Worm (Caenorhabditis elegans): ENCODE measurements around the gene R12C12.10.

The R12C12.10 gene

ce11 chrII:6050120-6050519, 7.1 kb upstream of the R12C12.10 start, which contains the start of gene gldc-1:
Gene gldc-1 (plus strand): TSS chrII:6050420.
- TF ChIP-seq efl-1 (optimal IDR thresholded peaks at IDR 0.05) (no peak), efl-1 (GFP tag; optimal IDR thresholded peaks at IDR 0.05 in 1 of 2) (peak in 1 of 2 experiments; percentile 37), elt-3 (tag; optimal IDR thresholded peaks at IDR 0.05) (peak in 1 of 6 experiments; percentile 24), ceh-8 (GFP tag; optimal IDR thresholded peaks at IDR 0.05) (no peak)

- no peak for TF ChIP-seq lir-3 (tag; optimal IDR thresholded peaks at IDR 0.05; ENCODE audit: poor library complexity)
- no peak for TF ChIP-seq vab-15 (tag; optimal IDR thresholded peaks at IDR 0.05)
- peak; percentile 49 for TF ChIP-seq elt-2 (tag; optimal IDR thresholded peaks at IDR 0.05)
- no peak for TF ChIP-seq xbp-1 (tag; optimal IDR thresholded peaks at IDR 0.05)
- TF ChIP-seq lin-14 (GFP tag; optimal IDR thresholded peaks at IDR 0.05), result peak; percentile 21
- TF ChIP-seq nhr-90 (tag; optimal IDR thresholded peaks at IDR 0.05; ENCODE audit: poor library complexity), result no peak
- no peak for TF ChIP-seq unc-86 (tag; optimal IDR thresholded peaks at IDR 0.05)
- TF ChIP-seq efl-1 (optimal IDR thresholded peaks at IDR 0.05), result no peak
- peak in 1 of 2 experiments; percentile 89 for TF ChIP-seq efl-1 (GFP tag; optimal IDR thresholded peaks at IDR 0.05 in 1 of 2)
- TF ChIP-seq lsy-2 (tag; optimal IDR thresholded peaks at IDR 0.05), result peak in 1 of 2 experiments; percentile 9
- TF ChIP-seq nhr-47 (tag; optimal IDR thresholded peaks at IDR 0.05), result no peak
- TF ChIP-seq lin-35 (GFP tag; optimal IDR thresholded peaks at IDR 0.05), result peak in 1 of 2 experiments; percentile 25
- TF ChIP-seq elt-3 (tag; optimal IDR thresholded peaks at IDR 0.05), result peak in 3 of 6 experiments; percentile 13 to 73 (median 18)
- TF ChIP-seq nhr-20 (tag; optimal IDR thresholded peaks at IDR 0.05), result peak; percentile 12
Measured at ce11 chrII:6049546-6049945, 6.5 kb upstream of the R12C12.10 start.

ce11 chrII:6047639-6048159, 4.6 kb upstream of the R12C12.10 start, which contains the start of the genes R12C12.6 and ran-5:
Gene R12C12.6 (minus strand): TSS chrII:6047867.
Gene ran-5 (plus strand): TSS chrII:6048109.
- TF ChIP-seq pag-3 (tag; optimal IDR thresholded peaks at IDR 0.05; ENCODE audit: borderline replicate concordance, insufficient read depth) (no peak), xbp-1 (tag; optimal IDR thresholded peaks at IDR 0.05) (peak; percentile 87), efl-1 (optimal IDR thresholded peaks at IDR 0.05) (peak; percentile 85 to 88), efl-1 (GFP tag; optimal IDR thresholded peaks at IDR 0.05 in 1 of 2) (peak; percentile 80 to 98), sptf-1 (tag; optimal IDR thresholded peaks at IDR 0.05) (no peak), ztf-11 (tag; optimal IDR thresholded peaks at IDR 0.05) (peak in 1 of 2 experiments; percentile 68), snpc-4 (tag; optimal IDR thresholded peaks at IDR 0.05) (peak; percentile 83), lin-35 (GFP tag; optimal IDR thresholded peaks at IDR 0.05) (peak; percentile 83 to 86), Y116A8C.19 (tag; optimal IDR thresholded peaks at IDR 0.05; ENCODE audit: borderline replicate concordance) (no peak), unc-130 (tag; optimal IDR thresholded peaks at IDR 0.05) (no peak), C16A3.4 (tag; optimal IDR thresholded peaks at IDR 0.05) (peak; percentile 85), dsc-1 (tag; optimal IDR thresholded peaks at IDR 0.05) (peak; percentile 91), nhr-237 (tag; optimal IDR thresholded peaks at IDR 0.05) (peak; percentile 58), egl-27 (tag; optimal IDR thresholded peaks at IDR 0.05) (no peak), irx-1 (tag; optimal IDR thresholded peaks at IDR 0.05) (peak; percentile 79), ceh-88 (GFP tag; IDR thresholded peaks at IDR 0.05) (0 out of 2 replicates have a peak, but pooled peaks have one; percentile 40), snu-23 (GFP tag; optimal IDR thresholded peaks at IDR 0.05) (peak; percentile 90), sup-37 (GFP tag; optimal IDR thresholded peaks at IDR 0.05) (peak; percentile 69), nhr-71 (tag; optimal IDR thresholded peaks at IDR 0.05) (peak; percentile 92), hlh-17 (GFP tag; optimal IDR thresholded peaks at IDR 0.05; ENCODE audit: borderline replicate concordance) (no peak), jun-1 (tag; optimal IDR thresholded peaks at IDR 0.05) (peak; percentile 58), vab-15 (tag; optimal IDR thresholded peaks at IDR 0.05) (no peak), ztf-4 (tag; optimal IDR thresholded peaks at IDR 0.05) (peak; percentile 62), fos-1 (tag; optimal IDR thresholded peaks at IDR 0.05) (peak; percentile 79), nhr-19 (GFP tag; conservative IDR thresholded peaks at IDR 0.05) (peak; percentile 87), unc-30 (tag; optimal IDR thresholded peaks at IDR 0.05) (no peak), lin-15B (tag; optimal IDR thresholded peaks at IDR 0.05) (peak; percentile 68), pax-3 (tag; optimal IDR thresholded peaks at IDR 0.05) (no peak), mef-2 (tag; optimal IDR thresholded peaks at IDR 0.05) (no peak), C04F5.9 (tag; optimal IDR thresholded peaks at IDR 0.05) (peak; percentile 60), blmp-1 (tag; optimal IDR thresholded peaks at IDR 0.05) (peak; percentile 79), unc-62 (GFP tag; optimal IDR thresholded peaks at IDR 0.05) (no peak), lir-3 (tag; optimal IDR thresholded peaks at IDR 0.05; ENCODE audit: poor library complexity) (peak; percentile 72), alr-1 (tag; optimal IDR thresholded peaks at IDR 0.05; ENCODE audit: borderline replicate concordance) (no peak), nhr-47 (tag; optimal IDR thresholded peaks at IDR 0.05) (peak; percentile 90), zag-1 (tag; optimal IDR thresholded peaks at IDR 0.05) (no peak), hpl-2 (GFP tag; optimal IDR thresholded peaks at IDR 0.05) (peak; percentile 24), ceh-90 (tag; optimal IDR thresholded peaks at IDR 0.05) (peak; percentile 15)
